Fruit fly (Drosophila melanogaster) whole organism, wandering third instar larva: ENCODE data around the gene Cals.
A peak's percentile ranks its signal among the peaks of the same experiment; 100 is the strongest.

Experiments used
- Abd-B ChIP-seq: fragments of >200 bp; optimal IDR thresholded peaks from 2 replicates; lab custom pipeline; 2017; ENCODE audit warnings: missing biosample characterization, missing genetic modification characterization
- CG32264 ChIP-seq: fragments of 200-800 bp; sonication (Bioruptor generic); optimal IDR thresholded peaks from 2 replicates; lab custom pipeline; 2016; ENCODE audit warnings: missing biosample characterization, missing genetic modification characterization
- CG9705 ChIP-seq: fragments of 200-800 bp; sonication (Bioruptor generic); optimal IDR thresholded peaks from 2 replicates; lab custom pipeline; 2018; ENCODE audit warnings: missing biosample characterization, mild to moderate bottlenecking, missing genetic modification characterization
- CrebA ChIP-seq: fragments of 200-800 bp; sonication (Bioruptor generic); optimal IDR thresholded peaks from 2 replicates; lab custom pipeline; 2016; ENCODE audit warnings: missing biosample characterization, mild to moderate bottlenecking, missing genetic modification characterization, borderline replicate concordance
- Dfd ChIP-seq: fragments of >200 bp; optimal IDR thresholded peaks from 2 replicates; lab custom pipeline; 2017; ENCODE audit warnings: missing biosample characterization, missing genetic modification characterization
- Dif ChIP-seq: fragments of 200-275, 200-300 bp; sonication (Bioruptor generic); optimal IDR thresholded peaks from 2 replicates; lab custom pipeline; 2018; ENCODE audit warnings: missing biosample characterization, missing genetic modification characterization; ENCODE audit not compliant: partially characterized antibody
- GATAd ChIP-seq: sonication (Bioruptor generic); optimal IDR thresholded peaks from 2 replicates; lab custom pipeline; 2016; ENCODE audit warnings: missing biosample characterization, missing genetic modification characterization
- Hnf4 ChIP-seq: fragments of 200-800 bp; sonication (Bioruptor generic); optimal IDR thresholded peaks from 2 replicates; lab custom pipeline; 2016; ENCODE audit warnings: missing biosample characterization, mild to moderate bottlenecking, missing genetic modification characterization
- Hr78 ChIP-seq: fragments of >200 bp; optimal IDR thresholded peaks from 2 replicates; lab custom pipeline; 2017; ENCODE audit warnings: missing biosample characterization, missing genetic modification characterization
- Hr83 ChIP-seq: fragments of 200-300 bp; sonication (Bioruptor generic); optimal IDR thresholded peaks from 2 replicates; lab custom pipeline; 2016; ENCODE audit warnings: missing biosample characterization, mild to moderate bottlenecking, missing genetic modification characterization, moderate library complexity; ENCODE audit not compliant: poor library complexity, severe bottlenecking
- Jra ChIP-seq: sonication (Bioruptor generic); optimal IDR thresholded peaks from 2 replicates; lab custom pipeline; 2016; ENCODE audit warnings: missing biosample characterization, missing genetic modification characterization
- Mio ChIP-seq: sonication (Bioruptor generic); optimal IDR thresholded peaks from 2 replicates; lab custom pipeline; 2016; ENCODE audit warnings: missing biosample characterization, missing genetic modification characterization
- Myc ChIP-seq: fragments of >200 bp; optimal IDR thresholded peaks from 2 replicates; lab custom pipeline; 2017
- N ChIP-seq: fragments of >200 bp; optimal IDR thresholded peaks from 2 replicates; lab custom pipeline; 2018; ENCODE audit warnings: missing biosample characterization, missing external identifiers, missing genetic modification characterization
- OdsH ChIP-seq: fragments of 200-800 bp; sonication (Bioruptor generic); optimal IDR thresholded peaks from 2 replicates; lab custom pipeline; 2016; ENCODE audit warnings: missing biosample characterization, mild to moderate bottlenecking, missing genetic modification characterization
- Rel ChIP-seq, 2 experiments: fragments of 200-800 bp; sonication (Bioruptor generic) in 1 of 2; optimal IDR thresholded peaks; 2 replicates in 1 of 2; 3 replicates in 1 of 2; lab custom pipeline; 2016 to 2019; ENCODE audit warnings: mild to moderate bottlenecking in 2 of 2, missing biosample characterization in 2 of 2, missing genetic modification characterization in 2 of 2, moderate library complexity in 1 of 2
- Vsx2 ChIP-seq: fragments of 200-300, 225-300 bp; sonication (Bioruptor generic); optimal IDR thresholded peaks from 2 replicates; lab custom pipeline; 2018; ENCODE audit warnings: missing biosample characterization, missing genetic modification characterization; ENCODE audit not compliant: partially characterized antibody
- brk ChIP-seq: fragments of 200-800 bp; sonication (Bioruptor generic); optimal IDR thresholded peaks from 2 replicates; lab custom pipeline; 2016; ENCODE audit warnings: missing biosample characterization, mild to moderate bottlenecking, missing genetic modification characterization
- dmrt93B ChIP-seq: fragments of 200-800 bp; sonication (Bioruptor generic); optimal IDR thresholded peaks from 2 replicates; lab custom pipeline; 2018; ENCODE audit warnings: missing biosample characterization, mild to moderate bottlenecking, missing genetic modification characterization
- dsf ChIP-seq: sonication (Bioruptor generic); optimal IDR thresholded peaks from 2 replicates; lab custom pipeline; 2016; ENCODE audit warnings: missing biosample characterization, missing genetic modification characterization, borderline replicate concordance
- ey ChIP-seq: fragments of 200-800 bp; sonication (Bioruptor generic); optimal IDR thresholded peaks from 2 replicates; lab custom pipeline; 2016; ENCODE audit warnings: missing biosample characterization, missing genetic modification characterization
- h ChIP-seq: fragments of 200-800 bp; sonication (Bioruptor generic); optimal IDR thresholded peaks from 3 replicates; lab custom pipeline; 2016; ENCODE audit warnings: missing biosample characterization, mild to moderate bottlenecking, missing genetic modification characterization
- jim ChIP-seq: fragments of 175-275, 200-325 bp; sonication (Bioruptor generic); optimal IDR thresholded peaks from 2 replicates; lab custom pipeline; 2016; ENCODE audit warnings: missing biosample characterization, mild to moderate bottlenecking, missing genetic modification characterization
- lola ChIP-seq: fragments of >200 bp; optimal IDR thresholded peaks from 2 replicates; lab custom pipeline; 2017; ENCODE audit warnings: missing biosample characterization, missing genetic modification characterization
- pan ChIP-seq: fragments of >200 bp; optimal IDR thresholded peaks from 2 replicates; lab custom pipeline; 2017
- psq ChIP-seq: fragments of 200-800 bp; sonication (Bioruptor generic); optimal IDR thresholded peaks from 3 replicates; lab custom pipeline; 2017; ENCODE audit warnings: missing biosample characterization, mild to moderate bottlenecking, missing genetic modification characterization, moderate library complexity
- rgr ChIP-seq: fragments of 200-800 bp; sonication (Bioruptor generic); optimal IDR thresholded peaks from 3 replicates; lab custom pipeline; 2016; ENCODE audit warnings: missing biosample characterization, mild to moderate bottlenecking, missing genetic modification characterization
- sage ChIP-seq: fragments of 200-800 bp; sonication (Bioruptor generic); optimal IDR thresholded peaks from 2 replicates; lab custom pipeline; 2016; ENCODE audit warnings: missing biosample characterization, mild to moderate bottlenecking, missing genetic modification characterization
- tai ChIP-seq: sonication (Bioruptor generic); optimal IDR thresholded peaks from 2 replicates; lab custom pipeline; 2016; ENCODE audit warnings: missing biosample characterization, missing genetic modification characterization
- woc ChIP-seq: sonication (Bioruptor generic); optimal IDR thresholded peaks from 2 replicates; lab custom pipeline; 2016; ENCODE audit warnings: missing biosample characterization, mild to moderate bottlenecking, missing genetic modification characterization

Gene Cals

dm6 chr4:1122658-1123606, at the start of gene Cals:
Gene Cals, minus strand, starts transcription at chr4:1123357.
- TF ChIP-seq N, result peak; percentile 38
- peak; percentile 45 for TF ChIP-seq tai (GFP tag; lab: Kevin White, UChicago)
- TF ChIP-seq Dif (GFP tag; lab: Kevin White, UChicago), result no peak

dm6 chr4:1162058-1162457, 38.9 kb upstream of the Cals start, which contains the start of gene CG32017:
Gene CG32017, minus strand, starts transcription at chr4:1162158.
- no peak for TF ChIP-seq dmrt93B (GFP tag; lab: Kevin White, UChicago)
- no peak for TF ChIP-seq CG9705 (GFP tag; lab: Kevin White, UChicago)
- no peak for TF ChIP-seq Dfd (GFP tag; lab: Kevin White, UChicago)
- no peak for TF ChIP-seq Abd-B
- TF ChIP-seq Hr78 (GFP tag; lab: Kevin White, UChicago), result no peak
- TF ChIP-seq Rel (GFP tag; optimal IDR thresholded peaks at IDR 0.05; lab: Kevin White, UChicago), result no peak
- no peak for TF ChIP-seq Rel (tag; optimal IDR thresholded peaks at IDR 0.05; lab: Kevin White, UChicago)
- no peak for TF ChIP-seq Dif (GFP tag; lab: Kevin White, UChicago)
- no peak for TF ChIP-seq tai (GFP tag; lab: Kevin White, UChicago)
- no peak for TF ChIP-seq Hnf4 (GFP tag; lab: Kevin White, UChicago)
- no peak for TF ChIP-seq sage (GFP tag; lab: Kevin White, UChicago)
- TF ChIP-seq GATAd (GFP tag; lab: Kevin White, UChicago), result no peak
- TF ChIP-seq woc (GFP tag; lab: Kevin White, UChicago), result no peak
- TF ChIP-seq brk (GFP tag; lab: Kevin White, UChicago), result no peak
- no peak for TF ChIP-seq Vsx2 (GFP tag; lab: Kevin White, UChicago)
- TF ChIP-seq Jra, result no peak
- TF ChIP-seq jim (GFP tag; lab: Kevin White, UChicago), result no peak
- TF ChIP-seq rgr (GFP tag; lab: Kevin White, UChicago), result no peak

dm6 chr4:1156278-1156677, 33.1 kb upstream of the Cals start:
- TF ChIP-seq Jra (no peak), dmrt93B (GFP tag; lab: Kevin White, UChicago) (no peak), Mio (GFP tag; lab: Kevin White, UChicago) (no peak), pan (lab: Kevin White, UChicago) (no peak), OdsH (GFP tag; lab: Kevin White, UChicago) (no peak), psq (GFP tag; lab: Kevin White, UChicago) (no peak), jim (GFP tag; lab: Kevin White, UChicago) (no peak), tai (GFP tag; lab: Kevin White, UChicago) (no peak)

dm6 chr4:1147966-1148541, 24.9 kb upstream of the Cals start:
- TF ChIP-seq rgr (GFP tag; lab: Kevin White, UChicago) (no peak), Dfd (GFP tag; lab: Kevin White, UChicago) (peak; percentile 65)

dm6 chr4:1147166-1147565, 24.0 kb upstream of the Cals start, which contains the start of gene Kif3C:
Gene Kif3C, plus strand, starts transcription at chr4:1147466.
- no peak for TF ChIP-seq Dif (GFP tag; lab: Kevin White, UChicago)
- TF ChIP-seq lola (GFP tag; lab: Kevin White, UChicago), result no peak
- TF ChIP-seq Rel (GFP tag; optimal IDR thresholded peaks at IDR 0.05; lab: Kevin White, UChicago), result no peak
- TF ChIP-seq Rel (tag; optimal IDR thresholded peaks at IDR 0.05; lab: Kevin White, UChicago), result no peak
- TF ChIP-seq Hr83 (GFP tag; lab: Kevin White, UChicago), result no peak
- TF ChIP-seq ey, result no peak
- TF ChIP-seq rgr (GFP tag; lab: Kevin White, UChicago), result no peak
- TF ChIP-seq sage (GFP tag; lab: Kevin White, UChicago), result no peak
- no peak for TF ChIP-seq h
- no peak for TF ChIP-seq tai (GFP tag; lab: Kevin White, UChicago)
- no peak for TF ChIP-seq jim (GFP tag; lab: Kevin White, UChicago)
- no peak for TF ChIP-seq CG32264 (GFP tag; lab: Kevin White, UChicago)
- no peak for TF ChIP-seq Mio (GFP tag; lab: Kevin White, UChicago)
- TF ChIP-seq Dfd (GFP tag; lab: Kevin White, UChicago), result no peak
- no peak for TF ChIP-seq CrebA (GFP tag; lab: Kevin White, UChicago)
- no peak for TF ChIP-seq Myc (lab: Kevin White, UChicago)
- TF ChIP-seq N, result no peak
- no peak for TF ChIP-seq pan (lab: Kevin White, UChicago)
- TF ChIP-seq dsf (GFP tag; lab: Kevin White, UChicago), result no peak
